Worm (Caenorhabditis elegans) whole organism, mixed stage, embryonic: ENCODE measurements around the gene lron-7.

ENCODE experiments used
- M03D4.4 ChIP-seq: sonication (generic microtip); optimal IDR thresholded peaks from 2 replicates; lab custom pipeline; 2017; ENCODE audit warnings: mild to moderate bottlenecking, missing genetic modification characterization, missing compliant biosample characterization
- bed-3 ChIP-seq: fragments of 200-800 bp; sonication (Bioruptor generic); optimal IDR thresholded peaks from 3 replicates; lab custom pipeline; 2018; ENCODE audit warnings: mild to moderate bottlenecking, missing genetic modification characterization, moderate library complexity, missing compliant biosample characterization
- blmp-1 ChIP-seq: fragments of 150-350 bp; optimal IDR thresholded peaks from 2 replicates; lab custom pipeline; 2014; ENCODE audit warnings: missing biosample characterization, missing genetic modification characterization
- ceh-39 ChIP-seq: fragments of 150-350 bp; optimal IDR thresholded peaks from 2 replicates; lab custom pipeline; 2014; ENCODE audit warnings: missing biosample characterization, missing genetic modification characterization
- ceh-43 ChIP-seq: fragments of 200-800 bp; sonication (Bioruptor generic); optimal IDR thresholded peaks from 2 replicates; lab custom pipeline; 2018; ENCODE audit warnings: mild to moderate bottlenecking, missing genetic modification characterization, moderate library complexity, missing compliant biosample characterization
- ceh-83 ChIP-seq: fragments of 200-800 bp; sonication (Bioruptor generic); optimal IDR thresholded peaks from 2 replicates; lab custom pipeline; 2018; ENCODE audit warnings: mild to moderate bottlenecking, missing genetic modification characterization, missing compliant biosample characterization
- ces-1 ChIP-seq: fragments of 150-350 bp; optimal IDR thresholded peaks from 2 replicates; lab custom pipeline; 2014; ENCODE audit warnings: missing biosample characterization, missing genetic modification reagents, missing genetic modification characterization
- cnd-1 ChIP-seq: fragments of 200-800 bp; sonication (Bioruptor generic); optimal IDR thresholded peaks from 2 replicates; lab custom pipeline; 2018; ENCODE audit warnings: mild to moderate bottlenecking, missing genetic modification characterization, missing compliant biosample characterization
- drap-1 ChIP-seq: fragments of 200-800 bp; sonication (Bioruptor generic); optimal IDR thresholded peaks from 3 replicates; lab custom pipeline; 2018; ENCODE audit warnings: mild to moderate bottlenecking, missing genetic modification characterization, missing compliant biosample characterization
- elt-1 ChIP-seq: sonication (generic microtip); optimal IDR thresholded peaks from 2 replicates; lab custom pipeline; 2017; ENCODE audit warnings: missing genetic modification characterization, mild to moderate bottlenecking, missing compliant biosample characterization, antibody characterized with exemption, moderate library complexity, borderline replicate concordance; ENCODE audit not compliant: insufficient read depth
- elt-3 ChIP-seq: fragments of 150-350 bp; optimal IDR thresholded peaks from 2 replicates; lab custom pipeline; 2014; ENCODE audit warnings: missing biosample characterization, missing genetic modification characterization
- flh-1 ChIP-seq: fragments of 200-800 bp; sonication (Bioruptor generic); optimal IDR thresholded peaks from 2 replicates; lab custom pipeline; 2018; ENCODE audit warnings: mild to moderate bottlenecking, missing genetic modification characterization, moderate library complexity, missing compliant biosample characterization
- ham-2 ChIP-seq: fragments of 200-800 bp; sonication (Bioruptor generic); optimal IDR thresholded peaks from 2 replicates; lab custom pipeline; 2018; ENCODE audit warnings: mild to moderate bottlenecking, missing genetic modification characterization, missing compliant biosample characterization
- hlh-1 ChIP-seq: fragments of 150-350 bp; optimal IDR thresholded peaks from 2 replicates; lab custom pipeline; 2014; ENCODE audit warnings: missing biosample characterization, missing genetic modification reagents, missing genetic modification characterization
- lin-32 ChIP-seq: fragments of 200-800 bp; sonication (Bioruptor generic); optimal IDR thresholded peaks from 2 replicates; lab custom pipeline; 2018; ENCODE audit warnings: mild to moderate bottlenecking, missing genetic modification characterization, missing compliant biosample characterization
- lsy-2 ChIP-seq: fragments of 150-350 bp; optimal IDR thresholded peaks from 2 replicates; lab custom pipeline; 2014; ENCODE audit warnings: missing biosample characterization, missing genetic modification characterization
- mab-5 ChIP-seq: fragments of 150-350 bp; optimal IDR thresholded peaks from 2 replicates; lab custom pipeline; 2014; ENCODE audit warnings: missing biosample characterization, missing genetic modification characterization
- mls-2 ChIP-seq: sonication (generic microtip); optimal IDR thresholded peaks from 2 replicates; lab custom pipeline; 2016; ENCODE audit warnings: mild to moderate bottlenecking, missing genetic modification characterization, moderate library complexity, missing compliant biosample characterization
- nhr-12 ChIP-seq: fragments of 150-350 bp; optimal IDR thresholded peaks from 2 replicates; lab custom pipeline; 2014; ENCODE audit warnings: missing biosample characterization, missing genetic modification characterization
- nhr-2 ChIP-seq: fragments of 150-350 bp; optimal IDR thresholded peaks from 2 replicates; lab custom pipeline; 2014; ENCODE audit warnings: missing biosample characterization, missing genetic modification characterization
- nhr-28 ChIP-seq: fragments of 150-350 bp; optimal IDR thresholded peaks from 2 replicates; lab custom pipeline; 2014; ENCODE audit warnings: missing biosample characterization, missing genetic modification characterization
- nhr-76 ChIP-seq: sonication (generic microtip); optimal IDR thresholded peaks from 2 replicates; lab custom pipeline; 2017; ENCODE audit warnings: missing biosample characterization, missing genetic modification characterization
- pha-4 ChIP-seq: fragments of 150-350 bp; optimal IDR thresholded peaks from 2 replicates; lab custom pipeline; 2018; ENCODE audit warnings: missing biosample characterization, missing genetic modification reagents, missing genetic modification characterization
- sem-2 ChIP-seq: fragments of 200-800 bp; sonication (Bioruptor generic); optimal IDR thresholded peaks from 2 replicates; lab custom pipeline; 2018; ENCODE audit warnings: mild to moderate bottlenecking, missing genetic modification characterization, missing compliant biosample characterization
- sptf-1 ChIP-seq: sonication (generic microtip); optimal IDR thresholded peaks from 2 replicates; lab custom pipeline; 2017; ENCODE audit warnings: mild to moderate bottlenecking, missing genetic modification characterization, moderate library complexity, missing compliant biosample characterization
- tbx-8 ChIP-seq: fragments of 200-800 bp; sonication (Bioruptor generic); optimal IDR thresholded peaks from 2 replicates; lab custom pipeline; 2018; ENCODE audit warnings: mild to moderate bottlenecking, missing genetic modification characterization, moderate library complexity, missing compliant biosample characterization
- unc-120 ChIP-seq: sonication (generic microtip); optimal IDR thresholded peaks from 2 replicates; lab custom pipeline; 2017; ENCODE audit warnings: missing genetic modification characterization, missing compliant biosample characterization; ENCODE audit not compliant: poor library complexity, severe bottlenecking
- unc-39 ChIP-seq: fragments of 150-350 bp; optimal IDR thresholded peaks from 2 replicates; lab custom pipeline; 2014; ENCODE audit warnings: missing biosample characterization, missing genetic modification characterization
- unc-62 ChIP-seq: fragments of 150-350 bp; optimal IDR thresholded peaks from 2 replicates; lab custom pipeline; 2014; ENCODE audit warnings: missing biosample characterization, missing genetic modification reagents, missing genetic modification characterization
- ztf-11 ChIP-seq: fragments of 150-350 bp; optimal IDR thresholded peaks from 2 replicates; lab custom pipeline; 2014; ENCODE audit warnings: missing biosample characterization, missing genetic modification characterization

lron-7 gene

DNA sequence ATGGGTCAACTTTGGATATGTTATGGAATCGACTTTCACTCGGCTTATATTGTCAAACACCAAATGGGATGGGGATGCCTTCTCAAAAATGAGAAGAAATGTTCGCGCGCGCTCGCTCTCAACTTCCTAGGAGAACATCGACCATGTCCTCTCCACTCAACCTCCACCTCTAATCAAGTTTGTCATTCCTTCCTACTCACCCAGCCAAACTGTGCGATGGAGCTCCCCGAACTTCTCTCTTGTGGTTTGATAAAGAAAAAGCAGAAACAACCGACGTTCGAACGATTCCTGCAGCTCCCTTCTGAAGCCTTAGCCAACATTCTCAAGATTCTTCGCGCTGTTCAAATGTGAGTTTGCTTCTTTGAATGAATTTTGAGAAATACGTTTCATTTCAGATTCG, 21.3 kb downstream of the lron-7 start:
- TF ChIP-seq ces-1 (GFP tag; lab: Kevin White, UChicago) = no peak
- TF ChIP-seq nhr-12 (tag; lab: Kevin White, UChicago) = no peak
- TF ChIP-seq bed-3 (GFP tag; lab: Kevin White, UChicago) = no peak
- no peak for TF ChIP-seq cnd-1 (tag; lab: Kevin White, UChicago)
- no peak for TF ChIP-seq ztf-11 (tag; lab: Kevin White, UChicago)
- TF ChIP-seq nhr-2 = no peak
- TF ChIP-seq unc-62 (GFP tag; lab: Kevin White, UChicago) = no peak
- no peak for TF ChIP-seq ham-2 (GFP tag; lab: Kevin White, UChicago)
- TF ChIP-seq lin-32 (GFP tag; lab: Kevin White, UChicago) = no peak
- no peak for TF ChIP-seq unc-120
- no peak for TF ChIP-seq M03D4.4
- TF ChIP-seq flh-1 (GFP tag; lab: Kevin White, UChicago) = no peak
- TF ChIP-seq pha-4 = no peak
- no peak for TF ChIP-seq ceh-83 (GFP tag; lab: Kevin White, UChicago)
- no peak for TF ChIP-seq sem-2
- no peak for TF ChIP-seq lsy-2
- no peak for TF ChIP-seq sptf-1 (tag; lab: Kevin White, UChicago)
- TF ChIP-seq unc-39 (tag; lab: Kevin White, UChicago) = no peak
- TF ChIP-seq nhr-28 (tag; lab: Kevin White, UChicago) = no peak
- no peak for TF ChIP-seq ceh-43 (GFP tag; lab: Kevin White, UChicago)

DNA sequence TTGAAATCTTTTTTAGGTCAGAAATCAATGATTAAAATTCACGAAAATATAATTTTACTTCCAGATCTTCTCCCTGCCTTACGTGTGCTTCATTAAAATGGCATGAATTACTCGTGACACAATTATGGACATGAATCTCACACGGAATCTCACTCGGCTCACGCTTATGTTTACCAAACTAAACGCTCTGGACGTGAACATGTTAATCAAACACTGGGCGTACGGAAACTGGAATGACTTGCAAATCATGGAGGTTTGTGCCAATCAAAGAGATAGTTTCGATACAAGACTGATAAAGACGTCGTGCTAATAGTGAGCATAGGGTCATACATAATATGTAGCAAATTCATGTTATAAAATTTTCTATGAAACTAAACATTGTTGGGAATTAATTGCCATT, 22.6 kb downstream of the lron-7 start:
- no peak for TF ChIP-seq nhr-76 (tag; lab: Kevin White, UChicago)
- no peak for TF ChIP-seq mab-5 (tag; lab: Kevin White, UChicago)
- TF ChIP-seq lin-32 (GFP tag; lab: Kevin White, UChicago) = no peak
- no peak for TF ChIP-seq elt-1 (tag; lab: Kevin White, UChicago)
- no peak for TF ChIP-seq ztf-11 (tag; lab: Kevin White, UChicago)
- no peak for TF ChIP-seq ces-1 (GFP tag; lab: Kevin White, UChicago)
- TF ChIP-seq flh-1 (GFP tag; lab: Kevin White, UChicago) = no peak
- TF ChIP-seq cnd-1 (tag; lab: Kevin White, UChicago) = no peak
- no peak for TF ChIP-seq ceh-39 (tag; lab: Kevin White, UChicago)

ce11 chrX:7315329-7315728, 23.4 kb downstream of the lron-7 start, which contains the start of gene spp-3:
Gene spp-3, minus strand, starts transcription at chrX:7315353.
- TF ChIP-seq ham-2 (GFP tag; lab: Kevin White, UChicago) (no peak), unc-39 (tag; lab: Kevin White, UChicago) (no peak), ceh-43 (GFP tag; lab: Kevin White, UChicago) (no peak), lsy-2 (no peak), unc-120 (no peak), hlh-1 (tag; lab: Kevin White, UChicago) (no peak), tbx-8 (GFP tag; lab: Kevin White, UChicago) (no peak), nhr-2 (no peak), flh-1 (GFP tag; lab: Kevin White, UChicago) (no peak), elt-1 (tag; lab: Kevin White, UChicago) (no peak), drap-1 (GFP tag; lab: Kevin White, UChicago) (no peak), blmp-1 (tag; lab: Kevin White, UChicago) (no peak)

ce11 chrX:7316485-7317391, 24.8 kb downstream of the lron-7 start, which contains the start of the genes spp-2 and spp-6:
Gene spp-2, minus strand, starts transcription at chrX:7316818.
Gene spp-6, plus strand, starts transcription at chrX:7317341.
- no peak for TF ChIP-seq bed-3 (GFP tag; lab: Kevin White, UChicago)
- no peak for TF ChIP-seq unc-62 (GFP tag; lab: Kevin White, UChicago)
- no peak for TF ChIP-seq hlh-1 (tag; lab: Kevin White, UChicago)
- TF ChIP-seq blmp-1 (tag; lab: Kevin White, UChicago) = no peak
- no peak for TF ChIP-seq mls-2 (tag; lab: Kevin White, UChicago)
- TF ChIP-seq flh-1 (GFP tag; lab: Kevin White, UChicago) = no peak
- TF ChIP-seq ceh-83 (GFP tag; lab: Kevin White, UChicago) = no peak
- TF ChIP-seq ces-1 (GFP tag; lab: Kevin White, UChicago) = no peak
- no peak for TF ChIP-seq nhr-76 (tag; lab: Kevin White, UChicago)
- no peak for TF ChIP-seq ceh-39 (tag; lab: Kevin White, UChicago)
- no peak for TF ChIP-seq elt-3 (tag; lab: Kevin White, UChicago)
- TF ChIP-seq ztf-11 (tag; lab: Kevin White, UChicago) = no peak
